Worm (Caenorhabditis elegans): ENCODE measurements around the gene C14C10.2.

The C14C10.2 gene

DNA sequence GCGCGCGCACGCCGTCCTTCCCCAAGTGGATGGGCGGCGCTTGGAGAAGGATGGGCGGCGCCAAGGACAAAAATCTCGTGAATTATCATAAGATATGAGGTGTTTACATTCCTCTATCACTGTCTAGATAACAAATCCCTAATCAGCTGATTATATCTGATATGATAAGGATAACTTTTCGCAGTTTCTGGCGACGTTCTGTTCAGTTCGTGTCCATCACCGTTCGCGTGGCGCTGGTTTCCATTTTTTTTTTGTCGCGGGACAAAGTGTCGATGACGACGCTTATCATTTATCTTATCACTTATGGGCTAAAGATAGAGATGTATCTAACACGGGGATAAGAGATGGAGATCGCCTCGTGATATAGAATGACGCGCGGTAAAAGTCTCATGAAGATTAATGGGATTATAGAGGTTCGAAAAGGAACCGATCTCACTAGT lies 39.0 kb downstream of the C14C10.2 start (continued):
- TF ChIP-seq zag-1 (tag; optimal IDR thresholded peaks at IDR 0.05) = no peak
- no peak for TF ChIP-seq egl-27 (tag; optimal IDR thresholded peaks at IDR 0.05)
- TF ChIP-seq egl-5 (tag; optimal IDR thresholded peaks at IDR 0.05) = no peak
- no peak for TF ChIP-seq ceh-82 (tag; optimal IDR thresholded peaks at IDR 0.05)
- no peak for TF ChIP-seq ama-1 (optimal IDR thresholded peaks at IDR 0.05)
- no peak for TF ChIP-seq aly-2 (tag; optimal IDR thresholded peaks at IDR 0.05)
- peak; percentile 13 for TF ChIP-seq mml-1 (tag; optimal IDR thresholded peaks at IDR 0.05)

DNA sequence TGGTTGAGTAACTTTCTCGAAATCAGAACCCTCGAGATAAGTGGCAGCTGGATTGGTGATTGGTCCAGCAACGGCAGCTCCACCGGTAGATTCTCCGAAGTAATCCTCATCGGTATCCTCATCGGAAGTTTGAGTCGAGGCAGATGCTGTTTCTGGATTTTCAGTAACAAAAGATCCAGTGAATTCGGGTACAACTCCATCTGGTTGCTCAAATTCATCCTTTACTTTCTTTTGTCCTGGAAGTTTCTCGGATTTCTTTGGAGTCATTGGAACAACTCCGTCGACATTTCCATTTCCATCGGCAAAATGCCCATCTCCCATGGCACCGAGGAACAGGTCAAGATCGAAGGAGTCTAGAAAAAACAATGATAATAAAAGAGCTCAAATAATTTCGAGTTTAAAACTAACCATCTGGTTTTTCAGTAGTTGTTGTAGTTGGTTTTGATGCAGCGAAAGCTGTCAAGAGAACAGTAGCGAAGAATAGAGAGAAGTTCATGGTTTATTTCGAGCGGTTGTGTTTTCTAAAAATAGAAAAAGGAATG lies 39.5 kb downstream of the C14C10.2 start, which contains the start of gene F45D3.4:
Gene F45D3.4, minus strand, starts transcription at position 521 of the 542 bp plus-strand sequence.
- TF ChIP-seq eor-1 (tag; optimal IDR thresholded peaks at IDR 0.05) (no peak), unc-62 (GFP tag; optimal IDR thresholded peaks at IDR 0.05) (no peak), ama-1 (optimal IDR thresholded peaks at IDR 0.05) (peak; percentile 90), nfya-1 (tag; optimal IDR thresholded peaks at IDR 0.05; ENCODE audit: insufficient read depth) (no peak), lsy-12 (tag; optimal IDR thresholded peaks at IDR 0.05) (no peak), aly-2 (tag; optimal IDR thresholded peaks at IDR 0.05) (no peak), nhr-25 (tag; optimal IDR thresholded peaks at IDR 0.05) (peak; percentile 2), lin-39 (tag; optimal IDR thresholded peaks at IDR 0.05) (peak; percentile 41)

DNA sequence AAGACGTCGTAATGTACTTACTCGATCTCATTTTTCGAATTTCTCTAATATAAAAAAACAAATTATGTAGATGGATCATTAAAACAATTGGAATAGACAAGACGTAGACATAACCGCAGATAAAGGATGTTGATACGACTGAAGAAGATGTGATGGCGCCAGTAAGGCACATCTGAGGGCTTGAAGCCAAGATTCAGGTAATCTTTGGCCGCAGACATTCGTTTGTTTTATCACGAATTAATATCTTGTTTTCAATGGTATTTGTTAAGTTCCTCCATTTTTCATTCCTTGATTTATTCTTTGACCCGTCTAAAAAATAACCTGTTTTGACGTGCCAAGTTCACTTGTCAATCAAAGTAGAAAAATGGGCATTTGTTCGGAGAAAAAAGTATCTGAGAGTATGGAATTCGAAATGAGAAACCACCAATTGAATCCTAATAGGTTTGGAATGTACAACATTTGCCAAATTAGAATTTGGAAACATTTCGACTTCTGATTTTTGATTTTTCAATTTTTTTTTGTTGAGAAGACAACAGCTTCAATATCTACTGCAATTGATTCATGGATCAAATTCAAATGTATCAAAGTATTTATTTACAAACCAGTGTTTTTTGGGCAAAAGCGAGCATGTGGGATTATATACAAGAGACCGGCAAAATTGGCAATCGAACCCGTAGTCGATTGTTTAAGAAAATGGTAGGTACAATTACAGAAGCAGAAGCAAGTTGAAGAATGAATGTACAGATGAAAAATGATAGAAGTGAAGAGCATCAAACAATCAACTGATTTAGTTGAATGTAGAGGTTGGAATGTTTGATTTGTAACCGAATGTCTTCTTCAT lies 40.4 kb downstream of the C14C10.2 start:
- TF ChIP-seq eor-1 (tag; optimal IDR thresholded peaks at IDR 0.05) (no peak), lin-39 (tag; optimal IDR thresholded peaks at IDR 0.05) (no peak), ceh-9 (tag; optimal IDR thresholded peaks at IDR 0.05) (no peak), ztf-4 (tag; optimal IDR thresholded peaks at IDR 0.05) (no peak), elt-3 (tag; optimal IDR thresholded peaks at IDR 0.05) (peak in 1 of 3 experiments; percentile 62), lsy-12 (tag; optimal IDR thresholded peaks at IDR 0.05) (no peak), fos-1 (tag; optimal IDR thresholded peaks at IDR 0.05) (no peak), nhr-25 (tag; optimal IDR thresholded peaks at IDR 0.05) (peak; percentile 43), sea-2 (GFP tag; optimal IDR thresholded peaks at IDR 0.05) (no peak), unc-62 (GFP tag; optimal IDR thresholded peaks at IDR 0.05) (peak; percentile 10), ceh-16 (tag; optimal IDR thresholded peaks at IDR 0.05) (no peak), egl-27 (tag; optimal IDR thresholded peaks at IDR 0.05) (no peak), skn-1 (tag; optimal IDR thresholded peaks at IDR 0.05) (no peak), unc-39 (tag; optimal IDR thresholded peaks at IDR 0.05) (no peak), nhr-12 (tag; optimal IDR thresholded peaks at IDR 0.05) (no peak), egl-5 (tag; optimal IDR thresholded peaks at IDR 0.05) (no peak), pqm-1 (tag; optimal IDR thresholded peaks at IDR 0.05) (no peak), nhr-76 (tag; optimal IDR thresholded peaks at IDR 0.05) (peak; percentile 58), daf-12 (tag; optimal IDR thresholded peaks at IDR 0.05) (no peak), mml-1 (tag; optimal IDR thresholded peaks at IDR 0.05) (no peak), nhr-43 (tag; optimal IDR thresholded peaks at IDR 0.05; ENCODE audit: poor library complexity, severe bottlenecking) (peak; percentile 66), snpc-4 (tag; optimal IDR thresholded peaks at IDR 0.05) (no peak), nhr-28 (tag; optimal IDR thresholded peaks at IDR 0.05) (peak; percentile 80), nhr-23 (tag; optimal IDR thresholded peaks at IDR 0.05) (no peak), R02D3.7 (tag; optimal IDR thresholded peaks at IDR 0.05) (no peak), ama-1 (optimal IDR thresholded peaks at IDR 0.05) (peak; percentile 80), zag-1 (tag; optimal IDR thresholded peaks at IDR 0.05) (no peak), elt-1 (tag; optimal IDR thresholded peaks at IDR 0.05) (no peak), aly-2 (tag; optimal IDR thresholded peaks at IDR 0.05) (no peak), elt-2 (tag; optimal IDR thresholded peaks at IDR 0.05) (no peak), nfya-1 (tag; optimal IDR thresholded peaks at IDR 0.05; ENCODE audit: insufficient read depth) (peak; percentile 8), mdl-1 (tag; optimal IDR thresholded peaks at IDR 0.05) (no peak), nhr-77 (tag; optimal IDR thresholded peaks at IDR 0.05) (no peak), ZK546.5 (tag; optimal IDR thresholded peaks at IDR 0.05) (no peak), ceh-28 (tag; optimal IDR thresholded peaks at IDR 0.05) (no peak), nhr-11 (tag; optimal IDR thresholded peaks at IDR 0.05) (no peak), ztf-11 (tag; optimal IDR thresholded peaks at IDR 0.05) (no peak), fkh-10 (GFP tag; optimal IDR thresholded peaks at IDR 0.05) (no peak), nhr-67 (tag; optimal IDR thresholded peaks at IDR 0.05) (no peak), ceh-82 (tag; optimal IDR thresholded peaks at IDR 0.05) (no peak), nhr-237 (tag; optimal IDR thresholded peaks at IDR 0.05) (no peak), jun-1 (tag; optimal IDR thresholded peaks at IDR 0.05) (no peak), tbx-2 (tag; optimal IDR thresholded peaks at IDR 0.05) (peak; percentile 3), pha-4 (tag; optimal IDR thresholded peaks at IDR 0.05) (no peak), lin-15B (tag; optimal IDR thresholded peaks at IDR 0.05) (no peak), fkh-2 (tag; optimal IDR thresholded peaks at IDR 0.05) (no peak)

Data from whole organism, L3 larva.